Fruit fly (Drosophila melanogaster): ENCODE results near the gene Cpr67Fa1.

Gene Cpr67Fa1

dm6 chr3L:10931430-10931829 lies 41.6 kb downstream of the Cpr67Fa1 start (continued):
- peak; percentile 61 for TF ChIP-seq Hr4 (GFP tag; optimal IDR thresholded peaks at IDR 0.05)
- no peak for TF ChIP-seq Smox (GFP tag; optimal IDR thresholded peaks at IDR 0.05)
- TF ChIP-seq svp (GFP tag), result peak; percentile 53
- peak; percentile 52 for TF ChIP-seq Sox14 (GFP tag; optimal IDR thresholded peaks at IDR 0.05)
- TF ChIP-seq CG9139 (GFP tag; optimal IDR thresholded peaks at IDR 0.05), result peak; percentile 50
- TF ChIP-seq vri (GFP tag; optimal IDR thresholded peaks at IDR 0.05), result no peak
- no peak for TF ChIP-seq Eip93F (GFP tag; optimal IDR thresholded peaks at IDR 0.05)
- TF ChIP-seq CG8319 (GFP tag; optimal IDR thresholded peaks at IDR 0.05), result no peak
- TF ChIP-seq CG7368 (GFP tag; optimal IDR thresholded peaks at IDR 0.05), result peak; percentile 39
- TF ChIP-seq CG4318 (GFP tag; optimal IDR thresholded peaks at IDR 0.05), result peak; percentile 79
- no peak for TF ChIP-seq Sox15 (GFP tag; optimal IDR thresholded peaks at IDR 0.05)
- TF ChIP-seq Hr39 (GFP tag; optimal IDR thresholded peaks at IDR 0.05), result no peak
- peak; percentile 76 for TF ChIP-seq net (GFP tag; optimal IDR thresholded peaks at IDR 0.05)
- TF ChIP-seq pdm3 (GFP tag; optimal IDR thresholded peaks at IDR 0.05), result peak; percentile 63
- peak; percentile 43 for TF ChIP-seq CG8632 (GFP tag; optimal IDR thresholded peaks at IDR 0.05)
- peak; percentile 71 for TF ChIP-seq acj6 (GFP tag; optimal IDR thresholded peaks at IDR 0.05)
- peak; percentile 34 for TF ChIP-seq CG11762 (GFP tag; optimal IDR thresholded peaks at IDR 0.05; ENCODE audit: insufficient read depth)

- peak; percentile 13 for TF ChIP-seq CG6792 (GFP tag; optimal IDR thresholded peaks at IDR 0.05)
- TF ChIP-seq fd85E (GFP tag; optimal IDR thresholded peaks at IDR 0.05), result no peak
- TF ChIP-seq Met (GFP tag; optimal IDR thresholded peaks at IDR 0.05), result peak; percentile 58
- no peak for TF ChIP-seq CG11902 (GFP tag; optimal IDR thresholded peaks at IDR 0.05)
- no peak for TF ChIP-seq Hr38 (GFP tag; optimal IDR thresholded peaks at IDR 0.05)
- peak; percentile 16 for TF ChIP-seq Sox14 (GFP tag; optimal IDR thresholded peaks at IDR 0.05)
- no peak for TF ChIP-seq CG6163 (GFP tag; IDR thresholded peaks at IDR 0.05)
- TF ChIP-seq Hr4 (GFP tag; optimal IDR thresholded peaks at IDR 0.05), result no peak
- no peak for TF ChIP-seq CG15336 (GFP tag; IDR thresholded peaks at IDR 0.05)
- TF ChIP-seq lz (GFP tag; optimal IDR thresholded peaks at IDR 0.05), result peak; percentile 26
- TF ChIP-seq CG3032 (tag; optimal IDR thresholded peaks at IDR 0.05), result peak; percentile 4
- TF ChIP-seq net (GFP tag; optimal IDR thresholded peaks at IDR 0.05), result no peak
- TF ChIP-seq Ets96B (tag; optimal IDR thresholded peaks at IDR 0.05), result no peak
- no peak for TF ChIP-seq CG4318 (GFP tag; optimal IDR thresholded peaks at IDR 0.05)
- TF ChIP-seq vri (GFP tag; optimal IDR thresholded peaks at IDR 0.05), result no peak
- TF ChIP-seq CG10669 (GFP tag; optimal IDR thresholded peaks at IDR 0.05), result no peak
- no peak for TF ChIP-seq fkh (GFP tag; optimal IDR thresholded peaks at IDR 0.05)
- TF ChIP-seq CG10631 (GFP tag; optimal IDR thresholded peaks at IDR 0.05), result no peak
- TF ChIP-seq pdm3 (GFP tag; optimal IDR thresholded peaks at IDR 0.05), result no peak
- TF ChIP-seq Hr39 (GFP tag; optimal IDR thresholded peaks at IDR 0.05), result peak; percentile 51
- TF ChIP-seq cyc (GFP tag; optimal IDR thresholded peaks at IDR 0.05), result peak; percentile 25
- TF ChIP-seq fd59A (GFP tag; optimal IDR thresholded peaks at IDR 0.05), result no peak
- TF ChIP-seq acj6 (GFP tag; optimal IDR thresholded peaks at IDR 0.05), result peak; percentile 13
- no peak for TF ChIP-seq Eip93F (GFP tag; optimal IDR thresholded peaks at IDR 0.05)
- no peak for TF ChIP-seq CG16779 (tag; optimal IDR thresholded peaks at IDR 0.05)
- TF ChIP-seq esn (GFP tag; optimal IDR thresholded peaks at IDR 0.05), result peak; percentile 58
- TF ChIP-seq svp (GFP tag), result peak; percentile 70
- no peak for TF ChIP-seq Blimp-1 (GFP tag; optimal IDR thresholded peaks at IDR 0.05)
- TF ChIP-seq CG9139 (GFP tag; optimal IDR thresholded peaks at IDR 0.05), result no peak
- no peak for TF ChIP-seq CG11762 (GFP tag; optimal IDR thresholded peaks at IDR 0.05; ENCODE audit: insufficient read depth)
- TF ChIP-seq CG31627 (GFP tag; optimal IDR thresholded peaks at IDR 0.05), result peak; percentile 44
- TF ChIP-seq CG6276 (GFP tag; optimal IDR thresholded peaks at IDR 0.05), result no peak
- no peak for TF ChIP-seq Eip75B (GFP tag; optimal IDR thresholded peaks at IDR 0.05)
- TF ChIP-seq Sox102F (GFP tag; optimal IDR thresholded peaks at IDR 0.05), result peak; percentile 43
- TF ChIP-seq CG6808 (GFP tag; optimal IDR thresholded peaks at IDR 0.05), result no peak
- no peak for TF ChIP-seq ss (GFP tag; optimal IDR thresholded peaks at IDR 0.05)
- peak; percentile 63 for TF ChIP-seq Smox (GFP tag; optimal IDR thresholded peaks at IDR 0.05)
- TF ChIP-seq achi (GFP tag; optimal IDR thresholded peaks at IDR 0.05), result peak; percentile 6
- TF ChIP-seq CG3919 (GFP tag; optimal IDR thresholded peaks at IDR 0.05), result no peak
- no peak for TF ChIP-seq Lpt (GFP tag; optimal IDR thresholded peaks at IDR 0.05)
- TF ChIP-seq CG34406 (GFP tag; optimal IDR thresholded peaks at IDR 0.05), result peak; percentile 1
- no peak for TF ChIP-seq CG11294 (GFP tag; IDR thresholded peaks at IDR 0.05)
- TF ChIP-seq CG7368 (GFP tag; optimal IDR thresholded peaks at IDR 0.05), result no peak
- no peak for TF ChIP-seq CG8119 (GFP tag; IDR thresholded peaks at IDR 0.05)
- TF ChIP-seq Eip78C (GFP tag), result peak; percentile 71
These were observed 45.3 kb downstream of the Cpr67Fa1 start for dm6 chr3L:10934983-10935539.

All from whole organism, prepupa.